Worm (Caenorhabditis elegans): ENCODE results near the gene H35N09.2.

The H35N09.2 gene

DNA sequence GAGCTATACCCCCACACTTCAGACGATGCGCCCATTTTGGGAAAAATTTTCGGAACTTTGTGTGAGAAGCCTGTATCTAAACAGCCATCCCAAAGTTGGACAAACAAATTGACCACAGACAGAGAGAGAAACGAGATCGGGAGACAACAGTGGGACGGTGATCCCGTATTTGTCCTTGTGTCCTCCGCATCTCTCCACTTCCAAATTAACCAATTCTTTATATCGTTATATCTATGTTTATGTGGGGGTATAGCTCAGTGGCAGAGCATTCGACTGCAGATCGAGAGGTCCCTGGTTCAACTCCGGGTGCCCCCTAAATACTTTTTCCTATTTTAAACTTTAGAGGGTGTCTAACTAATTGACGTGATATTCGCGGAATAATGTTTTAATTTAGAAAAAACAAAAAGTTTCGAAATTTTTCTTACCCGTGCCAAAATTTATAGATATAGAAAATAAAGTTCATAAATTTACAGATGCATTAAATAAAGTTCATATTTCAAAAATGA lies 33.9 kb upstream of the H35N09.2 start (continued):
- TF ChIP-seq zfh-2 (GFP tag; conservative IDR thresholded peaks at IDR 0.05): no peak
- TF ChIP-seq pbrm-1 (GFP tag; IDR thresholded peaks at IDR 0.05): peak; percentile 76
- peak; percentile 36 for TF ChIP-seq unc-130 (GFP tag; optimal IDR thresholded peaks at IDR 0.05)
- TF ChIP-seq ztf-26 (tag; optimal IDR thresholded peaks at IDR 0.05): peak; percentile 47
- TF ChIP-seq Y53F4B.3 (GFP tag; IDR thresholded peaks at IDR 0.05): no peak
- peak; percentile 69; the same call in 1 of the 2 replicates for TF ChIP-seq ztf-25 (GFP tag; IDR thresholded peaks at IDR 0.05)
- peak; percentile 47 for TF ChIP-seq T26A5.8 (tag; optimal IDR thresholded peaks at IDR 0.05)
- TF ChIP-seq F22D6.2 (tag; optimal IDR thresholded peaks at IDR 0.05): no peak
- no peak for TF ChIP-seq lsy-27 (tag; optimal IDR thresholded peaks at IDR 0.05; ENCODE audit: borderline replicate concordance, insufficient read depth)
- no peak for TF ChIP-seq C17E4.6 (GFP tag; IDR thresholded peaks at IDR 0.05)
- TF ChIP-seq mes-4 (tag; optimal IDR thresholded peaks at IDR 0.05): no peak
- no peak for TF ChIP-seq hmg-20 (GFP tag; IDR thresholded peaks at IDR 0.05)
- no peak for TF ChIP-seq lin-54 (GFP tag; optimal IDR thresholded peaks at IDR 0.05)
- no peak for TF ChIP-seq lir-1 (GFP tag; conservative IDR thresholded peaks at IDR 0.05)
- TF ChIP-seq attf-6 (GFP tag; IDR thresholded peaks at IDR 0.05): no peak
- 0 out of 2 replicates have a peak, but pooled peaks have one; percentile 16 for TF ChIP-seq ceh-91 (GFP tag; IDR thresholded peaks at IDR 0.05)
- TF ChIP-seq sptf-2 (GFP tag; optimal IDR thresholded peaks at IDR 0.05): peak; percentile 33
- peak; percentile 62 for TF ChIP-seq T07F8.4 (tag; optimal IDR thresholded peaks at IDR 0.05)
- TF ChIP-seq lsl-1 (GFP tag; optimal IDR thresholded peaks at IDR 0.05): no peak
- peak; percentile 54 for TF ChIP-seq hlh-12 (tag; optimal IDR thresholded peaks at IDR 0.05)
- TF ChIP-seq ceh-40 (GFP tag; IDR thresholded peaks at IDR 0.05): peak; percentile 59; the same call in 1 of the 2 replicates
- 0 out of 2 replicates have a peak, but pooled peaks have one; percentile 18 for TF ChIP-seq egrh-3 (GFP tag; IDR thresholded peaks at IDR 0.05)
- TF ChIP-seq nhr-90 (tag; optimal IDR thresholded peaks at IDR 0.05): peak; percentile 70
- TF ChIP-seq ZK185.1 (tag; optimal IDR thresholded peaks at IDR 0.05; ENCODE audit: poor library complexity, severe bottlenecking): peak; percentile 64
- TF ChIP-seq efl-1 (GFP tag; optimal IDR thresholded peaks at IDR 0.05): no peak
- TF ChIP-seq ceh-100 (GFP tag; IDR thresholded peaks at IDR 0.05): no peak
- TF ChIP-seq mxl-1 (tag; optimal IDR thresholded peaks at IDR 0.05): peak; percentile 71
- TF ChIP-seq lin-35 (GFP tag; optimal IDR thresholded peaks at IDR 0.05): peak in 1 of 3 experiments; percentile 14
- no peak for TF ChIP-seq nfya-1 (tag; optimal IDR thresholded peaks at IDR 0.05; ENCODE audit: borderline replicate concordance, insufficient read depth)
- TF ChIP-seq B0261.1 (tag; optimal IDR thresholded peaks at IDR 0.05): peak; percentile 91
- TF ChIP-seq tbx-9 (tag; optimal IDR thresholded peaks at IDR 0.05; ENCODE audit: borderline replicate concordance): no peak
- no peak for TF ChIP-seq egl-44 (GFP tag; IDR thresholded peaks at IDR 0.05)
- no peak for TF ChIP-seq attf-3 (GFP tag; conservative IDR thresholded peaks at IDR 0.05)
- TF ChIP-seq F57C9.4 (tag; optimal IDR thresholded peaks at IDR 0.05): no peak
- TF ChIP-seq sea-2 (GFP tag; IDR thresholded peaks at IDR 0.05): no peak
- peak; percentile 80; the same call in 1 of the 2 replicates for TF ChIP-seq cebp-2 (GFP tag; IDR thresholded peaks at IDR 0.05)
- peak; percentile 49 for TF ChIP-seq atf-7 (tag; optimal IDR thresholded peaks at IDR 0.05)
- TF ChIP-seq fkh-3 (tag; optimal IDR thresholded peaks at IDR 0.05): no peak
- no peak for TF ChIP-seq F49E8.2 (tag; optimal IDR thresholded peaks at IDR 0.05; ENCODE audit: insufficient read depth)
- peak; percentile 61 for TF ChIP-seq snpc-4 (GFP tag; optimal IDR thresholded peaks at IDR 0.05)
- peak in 2 of 4 experiments; percentile 53 to 63 for TF ChIP-seq snpc-4 (tag; optimal IDR thresholded peaks at IDR 0.05)
- TF ChIP-seq nhr-80 (tag; optimal IDR thresholded peaks at IDR 0.05): no peak
- TF ChIP-seq ztf-18 (tag; optimal IDR thresholded peaks at IDR 0.05): peak; percentile 57
- no peak for TF ChIP-seq K12H6.12 (tag; optimal IDR thresholded peaks at IDR 0.05)
- peak; percentile 56; the same call in 1 of the 2 replicates for TF ChIP-seq ekl-4 (GFP tag; IDR thresholded peaks at IDR 0.05)
- TF ChIP-seq nfyb-1 (GFP tag; IDR thresholded peaks at IDR 0.05): peak; percentile 70; the same call in 1 of the 2 replicates
- 0 out of 2 replicates have a peak, but pooled peaks have one; percentile 6 for TF ChIP-seq F37B4.10 (GFP tag; IDR thresholded peaks at IDR 0.05)
- peak; percentile 55 for TF ChIP-seq repo-1 (tag; optimal IDR thresholded peaks at IDR 0.05)
- 0 out of 2 replicates have a peak, but pooled peaks have one; percentile 35 for TF ChIP-seq mcd-1 (GFP tag; IDR thresholded peaks at IDR 0.05)

Measured in whole organism, young adult.